Worm (Caenorhabditis elegans) whole organism, young adult: ENCODE data around the gene pqn-36.

ENCODE experiments used
- F10E7.11 ChIP-seq: sonication (generic microtip); optimal IDR thresholded peaks from 2 replicates; lab custom pipeline; 2017; ENCODE audit warnings: mild to moderate bottlenecking, missing genetic modification characterization, moderate library complexity, missing compliant biosample characterization
- F23B12.7 ChIP-seq: sonication (generic microtip); optimal IDR thresholded peaks from 2 replicates; lab custom pipeline; 2017; ENCODE audit warnings: missing genetic modification characterization, mild to moderate bottlenecking, missing compliant biosample characterization, antibody characterized with exemption, moderate library complexity; ENCODE audit not compliant: insufficient read depth
- F52B5.7 ChIP-seq: sonication (generic microtip); optimal IDR thresholded peaks from 2 replicates; lab custom pipeline; 2016; ENCODE audit warnings: mild to moderate bottlenecking, missing genetic modification characterization, missing compliant biosample characterization
- T07F8.4 ChIP-seq: sonication (generic microtip); optimal IDR thresholded peaks from 2 replicates; lab custom pipeline; 2016; ENCODE audit warnings: mild to moderate bottlenecking, missing genetic modification characterization, moderate library complexity, missing compliant biosample characterization
- T26A5.8 ChIP-seq: sonication (generic microtip); optimal IDR thresholded peaks from 2 replicates; lab custom pipeline; 2016; ENCODE audit warnings: missing genetic modification characterization, missing compliant biosample characterization
- Y53G8AR.9 ChIP-seq: fragments of 200-800 bp; sonication (Bioruptor generic); conservative IDR thresholded peaks from 2 replicates; pipeline ENCODE4 v1.3.6; 2022; ENCODE audit warnings: missing genetic modification reagents, missing genetic modification characterization, missing compliant biosample characterization
- Y79H2A.3 ChIP-seq: fragments of 200-800 bp; sonication (Bioruptor generic); conservative IDR thresholded peaks from 2 replicates; pipeline ENCODE4 v1.3.6; 2022; ENCODE audit warnings: missing genetic modification reagents, missing genetic modification characterization, missing compliant biosample characterization
- Y95B8A.8 ChIP-seq: fragments of 200-800 bp; sonication (Bioruptor generic); IDR thresholded peaks from 2 replicates; pipeline ENCODE4 v1.3.6; 2022; ENCODE audit warnings: missing genetic modification reagents, missing genetic modification characterization, missing compliant biosample characterization
- aptf-2 ChIP-seq: fragments of 200-800 bp; sonication (Bioruptor generic); conservative IDR thresholded peaks from 2 replicates; pipeline ENCODE4 v1.3.6; 2022; ENCODE audit warnings: missing genetic modification reagents, missing genetic modification characterization, missing compliant biosample characterization
- attf-3 ChIP-seq: fragments of 200-800 bp; sonication (Bioruptor generic); conservative IDR thresholded peaks from 2 replicates; pipeline ENCODE4 v1.3.6; 2022; ENCODE audit warnings: missing genetic modification reagents, missing genetic modification characterization, missing compliant biosample characterization
- attf-5 ChIP-seq: fragments of 200-800 bp; sonication (Bioruptor generic); optimal IDR thresholded peaks from 2 replicates; lab custom pipeline; 2018; ENCODE audit warnings: mild to moderate bottlenecking, missing genetic modification characterization, missing compliant biosample characterization
- attf-6 ChIP-seq: fragments of 200-800 bp; sonication (Bioruptor generic); IDR thresholded peaks from 2 replicates; pipeline ENCODE4 v1.3.6; 2022; ENCODE audit warnings: missing genetic modification reagents, missing genetic modification characterization, missing compliant biosample characterization
- bed-1 ChIP-seq: fragments of 200-800 bp; sonication (Bioruptor generic); IDR thresholded peaks from 2 replicates; pipeline ENCODE4 v1.3.6; 2022; ENCODE audit warnings: missing genetic modification reagents, missing genetic modification characterization, missing compliant biosample characterization
- bed-2 ChIP-seq: fragments of 200-800 bp; sonication (Bioruptor generic); IDR thresholded peaks from 2 replicates; pipeline ENCODE4 v1.3.6; 2022; ENCODE audit warnings: missing genetic modification reagents, missing genetic modification characterization, missing compliant biosample characterization
- cebp-1 ChIP-seq, 2 experiments: fragments of 200-800 bp in 1 of 2; sonication (Bioruptor generic) in 1 of 2; sonication (generic microtip) in 1 of 2; IDR thresholded peaks in 1 of 2; optimal IDR thresholded peaks in 1 of 2; 2 replicates each; pipeline versions ENCODE4 v1.3.6 to Lab custom; 2017 to 2022; ENCODE audit warnings: missing compliant biosample characterization in 2 of 2, missing genetic modification characterization in 2 of 2, mild to moderate bottlenecking in 1 of 2, missing genetic modification reagents in 1 of 2, moderate library complexity in 1 of 2
- cebp-2 ChIP-seq: fragments of 200-800 bp; sonication (Bioruptor generic); IDR thresholded peaks from 2 replicates; pipeline ENCODE4 v1.3.6; 2022; ENCODE audit warnings: missing genetic modification characterization, missing compliant biosample characterization
- ceh-27 ChIP-seq: fragments of 200-800 bp; sonication (Bioruptor generic); optimal IDR thresholded peaks from 2 replicates; lab custom pipeline; 2018; ENCODE audit warnings: mild to moderate bottlenecking, missing genetic modification characterization, moderate library complexity, missing compliant biosample characterization
- ceh-40 ChIP-seq: fragments of 200-800 bp; sonication (Bioruptor generic); IDR thresholded peaks from 2 replicates; pipeline ENCODE4 v1.3.6; 2022; ENCODE audit warnings: missing genetic modification characterization, missing compliant biosample characterization
- ceh-91 ChIP-seq: fragments of 200-800 bp; sonication (Bioruptor generic); IDR thresholded peaks from 2 replicates; pipeline ENCODE4 v1.3.6; 2022; ENCODE audit warnings: missing genetic modification reagents, missing genetic modification characterization, missing compliant biosample characterization
- dox-1 ChIP-seq: fragments of 200-800 bp; sonication (Bioruptor generic); IDR thresholded peaks from 2 replicates; pipeline ENCODE4 v1.3.6; 2022; ENCODE audit warnings: missing genetic modification reagents, missing genetic modification characterization, missing compliant biosample characterization
- dpff-1 ChIP-seq: sonication (generic microtip); optimal IDR thresholded peaks from 2 replicates; lab custom pipeline; 2017; ENCODE audit warnings: mild to moderate bottlenecking, missing genetic modification characterization, missing compliant biosample characterization
- dpl-1 ChIP-seq: fragments of 150-350 bp; optimal IDR thresholded peaks from 2 replicates; lab custom pipeline; 2014; ENCODE audit warnings: missing biosample characterization, missing genetic modification reagents, missing genetic modification characterization
- egrh-3 ChIP-seq: fragments of 200-800 bp; sonication (Bioruptor generic); IDR thresholded peaks from 2 replicates; pipeline ENCODE4 v1.3.6; 2022; ENCODE audit warnings: missing genetic modification reagents, missing genetic modification characterization, missing compliant biosample characterization
- gei-17 ChIP-seq: fragments of 200-800 bp; sonication (Bioruptor generic); optimal IDR thresholded peaks from 2 replicates; lab custom pipeline; 2018; ENCODE audit warnings: mild to moderate bottlenecking, missing genetic modification characterization, missing compliant biosample characterization
- hrde-1 ChIP-seq: sonication (generic microtip); optimal IDR thresholded peaks from 2 replicates; lab custom pipeline; 2016; ENCODE audit warnings: missing genetic modification characterization, mild to moderate bottlenecking, missing compliant biosample characterization, moderate library complexity, missing genotype, missing genetic modification reagents, borderline replicate concordance
- lin-40 ChIP-seq: sonication (generic microtip); optimal IDR thresholded peaks from 2 replicates; lab custom pipeline; 2016; ENCODE audit warnings: missing genetic modification characterization, mild to moderate bottlenecking, missing compliant biosample characterization, missing genotype, missing genetic modification reagents
- lir-1 ChIP-seq: fragments of 200-800 bp; sonication (Bioruptor generic); conservative IDR thresholded peaks from 2 replicates; pipeline ENCODE4 v1.3.6; 2022; ENCODE audit warnings: missing genetic modification reagents, missing genetic modification characterization, missing compliant biosample characterization
- lsl-1 ChIP-seq: fragments of 200-800 bp; sonication (Bioruptor generic); optimal IDR thresholded peaks from 2 replicates; lab custom pipeline; 2018; ENCODE audit warnings: mild to moderate bottlenecking, missing genetic modification characterization, moderate library complexity, missing compliant biosample characterization
- madf-3 ChIP-seq: fragments of 200-800 bp; sonication (Bioruptor generic); IDR thresholded peaks from 2 replicates; pipeline ENCODE4 v1.3.6; 2022; ENCODE audit warnings: missing genetic modification reagents, missing genetic modification characterization, missing compliant biosample characterization
- madf-8 ChIP-seq: fragments of 200-800 bp; sonication (Bioruptor generic); conservative IDR thresholded peaks from 2 replicates; pipeline ENCODE4 v1.3.6; 2022; ENCODE audit warnings: missing genetic modification reagents, missing genetic modification characterization, missing compliant biosample characterization
- mel-28 ChIP-seq: sonication (generic microtip); optimal IDR thresholded peaks from 2 replicates; lab custom pipeline; 2016; ENCODE audit warnings: borderline replicate concordance, mild to moderate bottlenecking, missing genetic modification characterization, missing compliant biosample characterization
- mes-4 ChIP-seq: sonication (generic microtip); optimal IDR thresholded peaks from 2 replicates; lab custom pipeline; 2016; ENCODE audit warnings: missing genotype, missing genetic modification characterization, missing compliant biosample characterization
- nfya-2 ChIP-seq: fragments of 200-800 bp; sonication (Bioruptor generic); IDR thresholded peaks from 2 replicates; pipeline ENCODE4 v1.3.6; 2022; ENCODE audit warnings: missing genetic modification reagents, missing genetic modification characterization, missing compliant biosample characterization
- nhr-120 ChIP-seq: fragments of 200-800 bp; sonication (Bioruptor generic); IDR thresholded peaks from 2 replicates; pipeline ENCODE4 v1.3.6; 2022; ENCODE audit warnings: missing genetic modification characterization, missing compliant biosample characterization
- pbrm-1 ChIP-seq: fragments of 200-800 bp; sonication (Bioruptor generic); IDR thresholded peaks from 2 replicates; pipeline ENCODE4 v1.3.6; 2022; ENCODE audit warnings: missing genetic modification reagents, missing genetic modification characterization, missing compliant biosample characterization
- rec-8 ChIP-seq, 2 experiments: sonication (generic microtip); optimal IDR thresholded peaks; 2 replicates each; lab custom pipeline; 2016; ENCODE audit warnings: mild to moderate bottlenecking in 2 of 2, missing genetic modification characterization in 2 of 2, missing genetic modification reagents in 2 of 2, missing genotype in 2 of 2, missing biosample characterization in 1 of 2, missing compliant biosample characterization in 1 of 2, moderate library complexity in 1 of 2
- snpc-1.1 ChIP-seq: sonication (generic microtip); optimal IDR thresholded peaks from 2 replicates; lab custom pipeline; 2017; ENCODE audit warnings: missing genetic modification characterization, mild to moderate bottlenecking, missing compliant biosample characterization, antibody characterized with exemption, moderate library complexity, missing genotype, missing genetic modification reagents; ENCODE audit not compliant: insufficient read depth
- snpc-4 ChIP-seq, 5 experiments: fragments of 150-350 bp in 1 of 5; sonication (generic microtip) in 4 of 5; optimal IDR thresholded peaks; 2 replicates each; lab custom pipeline; 2014 to 2018; ENCODE audit warnings: missing genetic modification characterization in 5 of 5, missing biosample characterization in 3 of 5, antibody characterized with exemption in 2 of 5, mild to moderate bottlenecking in 2 of 5, missing compliant biosample characterization in 2 of 5, missing genotype in 2 of 5, moderate library complexity in 2 of 5, missing genetic modification reagents in 1 of 5
- tbx-9 ChIP-seq: sonication (generic microtip); optimal IDR thresholded peaks from 2 replicates; lab custom pipeline; 2016; ENCODE audit warnings: borderline replicate concordance, missing genetic modification characterization, inconsistent platforms, missing compliant biosample characterization
- tlf-1 ChIP-seq: fragments of 200-800 bp; sonication (Bioruptor generic); optimal IDR thresholded peaks from 2 replicates; lab custom pipeline; 2018; ENCODE audit warnings: mild to moderate bottlenecking, missing genetic modification characterization, missing compliant biosample characterization
- unc-130 ChIP-seq: sonication (generic microtip); optimal IDR thresholded peaks from 2 replicates; lab custom pipeline; 2016; ENCODE audit warnings: missing genetic modification reagents, missing genetic modification characterization, missing compliant biosample characterization
- zfh-2 ChIP-seq: fragments of 200-800 bp; sonication (Bioruptor generic); conservative IDR thresholded peaks from 2 replicates; pipeline ENCODE4 v1.3.6; 2022; ENCODE audit warnings: missing genetic modification reagents, missing genetic modification characterization, missing compliant biosample characterization
- zim-3 ChIP-seq: sonication (generic microtip); optimal IDR thresholded peaks from 2 replicates; lab custom pipeline; 2017; ENCODE audit warnings: mild to moderate bottlenecking, missing genetic modification characterization, moderate library complexity, missing compliant biosample characterization
- ztf-18 ChIP-seq: sonication (generic microtip); optimal IDR thresholded peaks from 2 replicates; lab custom pipeline; 2016; ENCODE audit warnings: missing genotype, mild to moderate bottlenecking, missing genetic modification characterization, missing compliant biosample characterization
- ztf-26 ChIP-seq: sonication (generic microtip); optimal IDR thresholded peaks from 2 replicates; lab custom pipeline; 2017; ENCODE audit warnings: missing genetic modification characterization, missing compliant biosample characterization

Gene pqn-36

ce11 chrX:15362152-15362922 is 53.0 kb downstream of the pqn-36 start:
- TF ChIP-seq F52B5.7 = no peak
- TF ChIP-seq madf-3 (GFP tag; lab: Robert Waterston, UW) = 0 out of 2 replicates have a peak, but pooled peaks have one; percentile 11
- TF ChIP-seq lsl-1 (GFP tag; lab: Kevin White, UChicago) = no peak
- TF ChIP-seq pbrm-1 (GFP tag; lab: Robert Waterston, UW) = 0 out of 2 replicates have a peak, but pooled peaks have one; percentile 43
- TF ChIP-seq zfh-2 = peak; percentile 89
- TF ChIP-seq attf-6 = no peak
- TF ChIP-seq cebp-2 (GFP tag; lab: Robert Waterston, UW) = no peak
- no peak for TF ChIP-seq lin-40 (tag; lab: Kevin White, UChicago)
- TF ChIP-seq hrde-1 (tag; lab: Kevin White, UChicago) = no peak
- no peak for TF ChIP-seq snpc-4 (GFP tag; optimal IDR thresholded peaks at IDR 0.05; lab: Kevin White, UChicago)
- peak in 3 of 4 experiments; percentile 18 to 82 (median 78) for TF ChIP-seq snpc-4 (tag; optimal IDR thresholded peaks at IDR 0.05; lab: Kevin White, UChicago)
- TF ChIP-seq bed-1 (GFP tag; lab: Robert Waterston, UW) = 0 out of 2 replicates have a peak, but pooled peaks have one; percentile 29
- no peak for TF ChIP-seq lir-1
- TF ChIP-seq T26A5.8 (tag; lab: Kevin White, UChicago) = no peak
- no peak for TF ChIP-seq F10E7.11 (tag; lab: Kevin White, UChicago)
- TF ChIP-seq ceh-40 (GFP tag; lab: Robert Waterston, UW) = no peak
- no peak for TF ChIP-seq ceh-91
- TF ChIP-seq dpff-1 (tag; lab: Kevin White, UChicago) = peak; percentile 19
- TF ChIP-seq madf-8 = no peak
- no peak for TF ChIP-seq snpc-1.1 (tag; lab: Kevin White, UChicago)
- no peak for TF ChIP-seq T07F8.4 (tag; lab: Kevin White, UChicago)
- TF ChIP-seq egrh-3 (GFP tag; lab: Robert Waterston, UW) = peak; percentile 31; the same call in 1 of the 2 replicates
- TF ChIP-seq zim-3 (tag; lab: Kevin White, UChicago) = no peak
- no peak for TF ChIP-seq cebp-1 (GFP tag; IDR thresholded peaks at IDR 0.05; lab: Robert Waterston, UW)
- peak; percentile 23 for TF ChIP-seq cebp-1 (tag; optimal IDR thresholded peaks at IDR 0.05; lab: Kevin White, UChicago)
- TF ChIP-seq dpl-1 (GFP tag; lab: Kevin White, UChicago) = no peak
- no peak for TF ChIP-seq Y95B8A.8 (GFP tag; lab: Robert Waterston, UW)
- no peak for TF ChIP-seq mel-28
- TF ChIP-seq mes-4 = no peak
- TF ChIP-seq attf-3 (GFP tag; lab: Robert Waterston, UW) = no peak
- TF ChIP-seq attf-5 (GFP tag; lab: Kevin White, UChicago) = no peak
- TF ChIP-seq rec-8 (tag; optimal IDR thresholded peaks at IDR 0.05; lab: Kevin White, UChicago) = no peak
- no peak for TF ChIP-seq unc-130
- no peak for TF ChIP-seq dox-1 (GFP tag; lab: Robert Waterston, UW)
- no peak for TF ChIP-seq aptf-2
- TF ChIP-seq ztf-18 (tag; lab: Kevin White, UChicago) = no peak
- TF ChIP-seq bed-2 (GFP tag; lab: Robert Waterston, UW) = no peak
- TF ChIP-seq nhr-120 (GFP tag; lab: Robert Waterston, UW) = 0 out of 2 replicates have a peak, but pooled peaks have one; percentile 75
- TF ChIP-seq Y79H2A.3 (GFP tag; lab: Robert Waterston, UW) = no peak
- TF ChIP-seq tlf-1 (GFP tag; lab: Kevin White, UChicago) = no peak
- no peak for TF ChIP-seq nfya-2 (GFP tag; lab: Robert Waterston, UW)
- no peak for TF ChIP-seq ztf-26
- TF ChIP-seq tbx-9 (tag; lab: Kevin White, UChicago) = no peak
- TF ChIP-seq Y53G8AR.9 (GFP tag; lab: Robert Waterston, UW) = no peak
- peak; percentile 32 for TF ChIP-seq ceh-27
- TF ChIP-seq gei-17 (GFP tag; lab: Kevin White, UChicago) = no peak
- no peak for TF ChIP-seq F23B12.7 (tag; lab: Kevin White, UChicago)
